Worm (Caenorhabditis elegans): ENCODE data around the gene tmem-17.

- TF ChIP-seq med-1 (GFP tag; optimal IDR thresholded peaks at IDR 0.05; ENCODE audit: insufficient read depth) (no peak), ztf-29 (GFP tag; IDR thresholded peaks at IDR 0.05) (no peak), tab-1 (GFP tag; IDR thresholded peaks at IDR 0.05) (no peak), klf-2 (GFP tag; conservative IDR thresholded peaks at IDR 0.05) (no peak), ref-1 (GFP tag; conservative IDR thresholded peaks at IDR 0.05) (no peak), cog-1 (tag; optimal IDR thresholded peaks at IDR 0.05) (no peak)
Observed at ce11 chrIII:7087180-7087579, 17.1 kb downstream of the tmem-17 start.
